Fruit fly (Drosophila melanogaster) whole organism, embryonic: ENCODE data around the gene Hf.

Source experiments
- ATbp ChIP-seq: fragments of 200-800 bp; sonication (Bioruptor generic); optimal IDR thresholded peaks from 2 replicates; lab custom pipeline; 2017; ENCODE audit warnings: missing biosample characterization, mild to moderate bottlenecking, missing genetic modification characterization, missing genetic modification reagents
- Abd-B ChIP-seq: fragments of 200-800 bp; sonication (Bioruptor generic); optimal IDR thresholded peaks from 2 replicates; lab custom pipeline; 2018; ENCODE audit warnings: missing biosample characterization, mild to moderate bottlenecking, missing genetic modification characterization, moderate library complexity
- Asciz ChIP-seq: fragments of 200-800 bp; sonication (Bioruptor generic); optimal IDR thresholded peaks from 2 replicates; lab custom pipeline; 2017; ENCODE audit warnings: missing biosample characterization, mild to moderate bottlenecking, missing genetic modification characterization, missing genetic modification reagents
- CG10431 ChIP-seq: fragments of 200-800 bp; sonication (Bioruptor generic); optimal IDR thresholded peaks from 3 replicates; lab custom pipeline; 2018; ENCODE audit warnings: missing biosample characterization, mild to moderate bottlenecking, missing genetic modification characterization
- CG11093 ChIP-seq: fragments of 200-800 bp; sonication (Bioruptor generic); IDR thresholded peaks from 3 replicates; pipeline ENCODE4 v1.3.6; 2022; ENCODE audit warnings: missing biosample characterization, missing genetic modification characterization
- CG11560 ChIP-seq: fragments of 200-800 bp; sonication (Bioruptor generic); IDR thresholded peaks from 3 replicates; pipeline ENCODE4 v1.3.6; 2022; ENCODE audit warnings: missing biosample characterization, missing genetic modification characterization
- CG11696 ChIP-seq: fragments of 200-800 bp; sonication (Bioruptor generic); IDR thresholded peaks from 2 replicates; pipeline ENCODE4 v1.3.6; 2022; ENCODE audit warnings: missing biosample characterization, missing genetic modification characterization
- CG12104 ChIP-seq: fragments of 200-800 bp; sonication (Bioruptor generic); optimal IDR thresholded peaks from 3 replicates; lab custom pipeline; 2016; ENCODE audit warnings: missing biosample characterization, missing genetic modification characterization
- CG12769 ChIP-seq: fragments of 200-800 bp; sonication (Bioruptor generic); optimal IDR thresholded peaks from 2 replicates; lab custom pipeline; 2019; ENCODE audit warnings: missing biosample characterization, mild to moderate bottlenecking, missing genetic modification characterization, moderate library complexity
- CG14710 ChIP-seq: fragments of 200-800 bp; sonication (Bioruptor generic); optimal IDR thresholded peaks from 3 replicates; lab custom pipeline; 2019; ENCODE audit warnings: missing biosample characterization, mild to moderate bottlenecking, missing genetic modification characterization, moderate library complexity
- CG15601 ChIP-seq: fragments of 200-800 bp; sonication (Bioruptor generic); optimal IDR thresholded peaks from 3 replicates; lab custom pipeline; 2019; ENCODE audit warnings: missing biosample characterization, mild to moderate bottlenecking, missing genetic modification characterization, moderate library complexity
- CG18476 ChIP-seq: fragments of 200-800 bp; sonication (Bioruptor generic); optimal IDR thresholded peaks from 2 replicates; lab custom pipeline; 2016; ENCODE audit warnings: missing biosample characterization, mild to moderate bottlenecking, missing genetic modification characterization
- CG2678 ChIP-seq: fragments of 200-800 bp; sonication (Bioruptor generic); optimal IDR thresholded peaks from 3 replicates; lab custom pipeline; 2019; ENCODE audit warnings: missing biosample characterization, mild to moderate bottlenecking, missing genetic modification characterization, moderate library complexity
- CG2875 ChIP-seq: fragments of 200-800 bp; sonication (Bioruptor generic); optimal IDR thresholded peaks from 2 replicates; lab custom pipeline; 2017; ENCODE audit warnings: missing biosample characterization, mild to moderate bottlenecking, missing genetic modification characterization, missing genetic modification reagents
- CG5180 ChIP-seq: fragments of 200-800 bp; sonication (Bioruptor generic); optimal IDR thresholded peaks from 3 replicates; lab custom pipeline; 2017; ENCODE audit warnings: missing biosample characterization, missing genetic modification characterization, mild to moderate bottlenecking, moderate library complexity, missing genetic modification reagents
- CG6175 ChIP-seq: fragments of 200-800 bp; sonication (Bioruptor generic); IDR thresholded peaks from 3 replicates; pipeline ENCODE4 v1.3.6; 2022; ENCODE audit warnings: missing biosample characterization, missing genetic modification characterization
- CG6765 ChIP-seq: fragments of 200-800 bp; sonication (Bioruptor generic); optimal IDR thresholded peaks from 3 replicates; lab custom pipeline; 2017; ENCODE audit warnings: missing biosample characterization, mild to moderate bottlenecking, missing genetic modification characterization
- CG7271 ChIP-seq: fragments of 200-800 bp; sonication (Bioruptor generic); optimal IDR thresholded peaks from 2 replicates; lab custom pipeline; 2018; ENCODE audit warnings: missing biosample characterization, mild to moderate bottlenecking, missing genetic modification characterization, moderate library complexity
- CG8281 ChIP-seq: fragments of 200-800 bp; sonication (Bioruptor generic); optimal IDR thresholded peaks from 2 replicates; lab custom pipeline; 2018; ENCODE audit warnings: missing biosample characterization, mild to moderate bottlenecking, missing genetic modification characterization, moderate library complexity
- CG8359 ChIP-seq: fragments of 200-800 bp; sonication (Bioruptor generic); optimal IDR thresholded peaks from 2 replicates; lab custom pipeline; 2017; ENCODE audit warnings: missing biosample characterization, mild to moderate bottlenecking, missing genetic modification characterization, borderline replicate concordance
- CG8478 ChIP-seq: fragments of >200 bp; optimal IDR thresholded peaks from 2 replicates; lab custom pipeline; 2018
- CG9609 ChIP-seq: fragments of 200-800 bp; sonication (Bioruptor generic); optimal IDR thresholded peaks from 3 replicates; lab custom pipeline; 2016; ENCODE audit warnings: missing biosample characterization, missing genetic modification characterization
- CG9876 ChIP-seq: fragments of 200-800 bp; sonication (Bioruptor generic); optimal IDR thresholded peaks from 2 replicates; lab custom pipeline; 2016; ENCODE audit warnings: missing biosample characterization, missing genetic modification characterization
- Dip2 ChIP-seq: fragments of 200-800 bp; sonication (Bioruptor generic); IDR thresholded peaks from 2 replicates; pipeline ENCODE4 v1.3.6; 2022; ENCODE audit warnings: missing biosample characterization, missing genetic modification characterization
- Hr3 ChIP-seq: fragments of 200-800 bp; sonication (Bioruptor generic); optimal IDR thresholded peaks from 3 replicates; lab custom pipeline; 2016; ENCODE audit warnings: missing biosample characterization, missing genetic modification characterization
- Med ChIP-seq: fragments of 200-800 bp; sonication (Bioruptor generic); peaks from one replicate; lab custom pipeline; 2016; ENCODE audit warnings: missing biosample characterization, missing genetic modification characterization, mild to moderate bottlenecking, inconsistent platforms, moderate library complexity
- PHDP ChIP-seq: fragments of 200-800 bp; sonication (Bioruptor generic); optimal IDR thresholded peaks from 3 replicates; lab custom pipeline; 2018; ENCODE audit warnings: missing biosample characterization, mild to moderate bottlenecking, missing genetic modification characterization, moderate library complexity
- Spps ChIP-seq: fragments of 200-800 bp; sonication (Bioruptor generic); optimal IDR thresholded peaks from 2 replicates; lab custom pipeline; 2018; ENCODE audit warnings: missing biosample characterization, mild to moderate bottlenecking, missing genetic modification characterization
- Ssrp ChIP-seq: fragments of 200-800 bp; sonication (Bioruptor generic); optimal IDR thresholded peaks from 2 replicates; lab custom pipeline; 2018; ENCODE audit warnings: missing biosample characterization, mild to moderate bottlenecking, missing genetic modification characterization, moderate library complexity
- Taf1 ChIP-seq: fragments of 200-800 bp; sonication (Bioruptor generic); IDR thresholded peaks from 2 replicates; pipeline ENCODE4 v1.3.6; 2022; ENCODE audit warnings: missing biosample characterization, missing genetic modification characterization
- az2 ChIP-seq: fragments of 200-800 bp; sonication (Bioruptor generic); optimal IDR thresholded peaks from 3 replicates; lab custom pipeline; 2016; ENCODE audit warnings: missing biosample characterization, missing genetic modification characterization
- cad ChIP-seq: fragments of >200 bp; optimal IDR thresholded peaks from 2 replicates; lab custom pipeline; 2017; ENCODE audit warnings: missing biosample characterization, missing genetic modification characterization
- caup ChIP-seq: fragments of 200-800 bp; sonication (Bioruptor generic); optimal IDR thresholded peaks from 3 replicates; lab custom pipeline; 2017; ENCODE audit warnings: missing biosample characterization, mild to moderate bottlenecking, missing genetic modification characterization, moderate library complexity; ENCODE audit not compliant: severe bottlenecking
- crol ChIP-seq: fragments of 200-800 bp; sonication (Bioruptor generic); IDR thresholded peaks from 2 replicates; pipeline ENCODE4 v1.3.6; 2022; ENCODE audit warnings: missing biosample characterization, missing genetic modification characterization
- dan ChIP-seq: fragments of 200-800 bp; sonication (Bioruptor generic); IDR thresholded peaks from 2 replicates; pipeline ENCODE4 v1.3.6; 2022; ENCODE audit warnings: missing biosample characterization, missing genetic modification characterization
- dmrt99B ChIP-seq: fragments of 200-800 bp; sonication (Bioruptor generic); optimal IDR thresholded peaks from 2 replicates; lab custom pipeline; 2018; ENCODE audit warnings: missing biosample characterization, mild to moderate bottlenecking, missing genetic modification characterization, moderate library complexity
- esg ChIP-seq: fragments of 200-800 bp; sonication (Bioruptor generic); conservative IDR thresholded peaks from 2 replicates; pipeline ENCODE4 v1.3.6; 2022; ENCODE audit warnings: missing biosample characterization, missing genetic modification characterization
- eve ChIP-seq, 2 experiments: fragments of >200 bp; optimal IDR thresholded peaks; 2 replicates each; lab custom pipeline; 2017; ENCODE audit warnings: missing biosample characterization in 2 of 2, missing genetic modification characterization in 2 of 2
- gce ChIP-seq: fragments of 200-800 bp; sonication (Bioruptor generic); IDR thresholded peaks from 3 replicates; pipeline ENCODE4 v1.3.6; 2022; ENCODE audit warnings: missing biosample characterization, missing genetic modification characterization
- kni ChIP-seq: fragments of 200-800 bp; sonication (Bioruptor generic); optimal IDR thresholded peaks from 3 replicates; lab custom pipeline; 2017; ENCODE audit warnings: mild to moderate bottlenecking, missing biosample characterization, missing genetic modification reagents, missing genetic modification characterization
- lab ChIP-seq: fragments of 200-800 bp; sonication (Bioruptor generic); optimal IDR thresholded peaks from 3 replicates; lab custom pipeline; 2017; ENCODE audit warnings: missing biosample characterization, missing genetic modification characterization, mild to moderate bottlenecking, moderate library complexity, missing genetic modification reagents
- mirr ChIP-seq: fragments of 200-800 bp; sonication (Bioruptor generic); optimal IDR thresholded peaks from 3 replicates; lab custom pipeline; 2018; ENCODE audit warnings: missing biosample characterization, mild to moderate bottlenecking, missing genetic modification characterization
- oc ChIP-seq: fragments of 200-800 bp; sonication (Bioruptor generic); optimal IDR thresholded peaks from 2 replicates; lab custom pipeline; 2018; ENCODE audit warnings: missing biosample characterization, mild to moderate bottlenecking, missing genetic modification characterization, moderate library complexity
- p53 ChIP-seq: fragments of 200-800 bp; sonication (Bioruptor generic); optimal IDR thresholded peaks from 2 replicates; lab custom pipeline; 2016; ENCODE audit warnings: missing biosample characterization, missing genetic modification characterization
- pros ChIP-seq: fragments of 200-800 bp; sonication (Bioruptor generic); optimal IDR thresholded peaks from 3 replicates; lab custom pipeline; 2019; ENCODE audit warnings: missing biosample characterization, mild to moderate bottlenecking, missing genetic modification characterization, moderate library complexity
- pzg ChIP-seq: fragments of 200-800 bp; sonication (Bioruptor generic); optimal IDR thresholded peaks from 3 replicates; lab custom pipeline; 2018; ENCODE audit warnings: missing biosample characterization, mild to moderate bottlenecking, missing genetic modification characterization, moderate library complexity
- so ChIP-seq: fragments of 200-800 bp; sonication (Bioruptor generic); IDR thresholded peaks from 3 replicates; pipeline ENCODE4 v1.3.6; 2022; ENCODE audit warnings: missing biosample characterization, missing genetic modification characterization
- trh ChIP-seq: fragments of 200-800 bp; sonication (Bioruptor generic); optimal IDR thresholded peaks from 2 replicates; lab custom pipeline; 2016; ENCODE audit warnings: missing biosample characterization, missing genetic modification characterization
- tup ChIP-seq: fragments of 200-800 bp; sonication (Bioruptor generic); optimal IDR thresholded peaks from 2 replicates; lab custom pipeline; 2016; ENCODE audit warnings: missing biosample characterization, mild to moderate bottlenecking, missing genetic modification characterization, moderate library complexity
- vnd ChIP-seq: fragments of 200-800 bp; sonication (Bioruptor generic); IDR thresholded peaks from 3 replicates; pipeline ENCODE4 v1.3.6; 2022; ENCODE audit warnings: missing biosample characterization, missing genetic modification characterization; ENCODE audit not compliant: partially characterized antibody

Hf gene

DNA sequence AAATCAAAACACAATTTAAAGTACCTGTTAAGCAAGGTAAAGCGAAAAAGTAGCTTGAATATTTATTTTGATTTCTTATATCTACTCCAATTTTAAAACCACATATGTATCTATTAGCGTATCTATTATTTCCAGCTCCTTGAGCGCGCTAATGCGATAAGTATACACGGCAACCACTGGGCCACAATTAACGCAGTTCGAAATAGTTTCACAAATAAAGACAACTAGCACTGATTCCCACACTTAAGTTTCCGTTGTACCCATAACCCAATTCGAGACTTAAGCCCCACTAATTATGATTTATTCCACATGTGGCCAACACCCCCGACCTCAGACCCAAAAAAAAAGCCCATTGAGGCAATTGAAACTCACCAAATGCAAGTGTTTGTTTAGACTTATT is 49.0 kb upstream of the Hf start (continued):
- TF ChIP-seq CG6765 (no peak), mirr (GFP tag; lab: Kevin White, UChicago) (no peak), CG11560 (tag; lab: Robert Waterston, UW) (no peak), p53 (no peak), cad (GFP tag; lab: Kevin White, UChicago) (no peak), gce (no peak), CG11093 (GFP tag; lab: Robert Waterston, UW) (no peak), az2 (GFP tag; lab: Kevin White, UChicago) (no peak), pzg (GFP tag; lab: Kevin White, UChicago) (no peak), CG11696 (GFP tag; lab: Robert Waterston, UW) (no peak), CG12769 (tag; lab: Kevin White, UChicago) (no peak), CG8478 (no peak), Dip2 (GFP tag; lab: Robert Waterston, UW) (no peak), Spps (tag; lab: Kevin White, UChicago) (no peak), crol (no peak), dan (no peak), CG18476 (no peak), CG7271 (tag; lab: Kevin White, UChicago) (no peak)

DNA sequence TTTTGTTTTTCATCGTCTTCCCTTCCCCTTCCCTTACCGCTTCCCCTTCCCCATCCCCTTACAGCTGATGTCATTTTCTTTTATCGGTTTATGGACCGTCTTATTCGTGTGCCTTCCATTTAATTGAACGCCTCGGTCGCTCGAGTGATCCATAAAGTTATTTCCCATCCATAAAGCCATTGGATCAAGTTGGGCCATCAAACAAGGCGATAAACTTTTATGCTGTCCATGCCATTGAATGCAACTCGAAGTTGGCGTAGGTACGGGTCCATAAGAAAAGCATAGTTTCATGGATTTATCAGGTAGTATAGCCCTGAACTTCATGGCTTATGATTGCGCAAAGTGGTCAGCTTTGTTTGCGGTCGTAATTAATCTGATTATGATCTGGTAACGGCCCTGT is 37.6 kb upstream of the Hf start:
- peak; percentile 13 for TF ChIP-seq pros (GFP tag; lab: Kevin White, UChicago)
- TF ChIP-seq CG12769 (tag; lab: Kevin White, UChicago) = peak; percentile 29
- TF ChIP-seq CG8359 (GFP tag; lab: Kevin White, UChicago) = peak; percentile 3
- TF ChIP-seq CG2678 (tag; lab: Kevin White, UChicago) = peak; percentile 36
- peak; percentile 77; the same call in 1 of the 2 replicates for TF ChIP-seq crol
- peak; percentile 47 for TF ChIP-seq lab (GFP tag; lab: Kevin White, UChicago)
- peak; percentile 15 for TF ChIP-seq PHDP
- TF ChIP-seq CG9609 (GFP tag; lab: Kevin White, UChicago) = no peak
- TF ChIP-seq CG15601 (tag; lab: Kevin White, UChicago) = peak; percentile 19
- peak; percentile 82 for TF ChIP-seq oc (tag; lab: Kevin White, UChicago)
- TF ChIP-seq Abd-B = peak; percentile 69
- no peak for TF ChIP-seq caup (GFP tag; lab: Kevin White, UChicago)
- TF ChIP-seq dmrt99B = peak; percentile 17
- TF ChIP-seq CG5180 (GFP tag; lab: Kevin White, UChicago) = peak; percentile 45
- TF ChIP-seq CG6175 = no peak
- TF ChIP-seq Asciz (GFP tag; lab: Kevin White, UChicago) = peak; percentile 1

DNA sequence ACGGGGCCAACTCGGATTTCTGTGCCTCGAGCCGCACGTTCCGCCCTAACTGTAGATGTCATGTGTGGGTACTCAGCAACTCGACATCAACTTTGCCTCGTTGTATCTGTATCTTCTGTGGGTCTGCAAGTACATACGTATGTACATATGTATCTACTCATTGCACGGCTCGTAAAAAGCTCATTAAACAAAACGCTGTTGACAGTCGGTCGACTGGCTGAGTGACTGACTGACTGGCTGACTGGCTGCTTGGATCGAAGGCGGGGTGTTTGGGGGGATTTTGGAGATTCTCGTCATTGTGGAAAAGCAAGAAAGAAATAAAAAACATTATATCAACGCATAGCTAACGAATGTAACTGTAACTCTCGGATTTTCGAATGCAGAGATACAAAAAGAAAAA is 36.9 kb upstream of the Hf start:
- peak; percentile 58 for TF ChIP-seq ATbp
- peak; percentile 79 for TF ChIP-seq kni (GFP tag; lab: Kevin White, UChicago)
- no peak for TF ChIP-seq vnd (GFP tag; lab: Robert Waterston, UW)
- peak; percentile 1 for TF ChIP-seq CG10431 (GFP tag; lab: Kevin White, UChicago)
- no peak for TF ChIP-seq so (GFP tag; lab: Robert Waterston, UW)
- peak; percentile 1 for TF ChIP-seq CG15601 (tag; lab: Kevin White, UChicago)
- no peak for TF ChIP-seq Hr3 (GFP tag; lab: Kevin White, UChicago)
- no peak for TF ChIP-seq Taf1
- TF ChIP-seq tup = no peak
- no peak for TF ChIP-seq Ssrp
- TF ChIP-seq CG2875 = no peak
- TF ChIP-seq CG8281 (tag; lab: Kevin White, UChicago) = peak; percentile 34
- TF ChIP-seq Med (GFP tag; lab: Kevin White, UChicago) = peak; percentile 22
- no peak for TF ChIP-seq CG9876 (GFP tag; lab: Kevin White, UChicago)
- TF ChIP-seq CG14710 = no peak
- no peak for TF ChIP-seq CG12104
- no peak for TF ChIP-seq esg (GFP tag; lab: Robert Waterston, UW)
- TF ChIP-seq eve (GFP tag; optimal IDR thresholded peaks at IDR 0.05; lab: Kevin White, UChicago) = no peak
- TF ChIP-seq trh (GFP tag; lab: Kevin White, UChicago) = no peak
